Worm (Caenorhabditis elegans) whole organism, young adult: ENCODE data around the gene bath-39.

Experiments used
- B0261.1 ChIP-seq: sonication (generic microtip); optimal IDR thresholded peaks from 2 replicates; lab custom pipeline; 2016; ENCODE audit warnings: mild to moderate bottlenecking, missing genetic modification characterization, moderate library complexity, missing compliant biosample characterization
- F22D6.2 ChIP-seq: sonication (generic microtip); optimal IDR thresholded peaks from 2 replicates; lab custom pipeline; 2016; ENCODE audit warnings: mild to moderate bottlenecking, missing genetic modification characterization, missing compliant biosample characterization
- F33H1.4 ChIP-seq: fragments of 200-800 bp; sonication (Bioruptor generic); IDR thresholded peaks from 2 replicates; pipeline ENCODE4 v1.3.6; 2022; ENCODE audit warnings: missing genetic modification reagents, missing genetic modification characterization, missing compliant biosample characterization
- F55B11.4 ChIP-seq: sonication (generic microtip); optimal IDR thresholded peaks from 2 replicates; lab custom pipeline; 2016; ENCODE audit warnings: missing compliant biosample characterization, missing genetic modification characterization, borderline replicate concordance; ENCODE audit not compliant: insufficient read depth
- attf-5 ChIP-seq: fragments of 200-800 bp; sonication (Bioruptor generic); optimal IDR thresholded peaks from 2 replicates; lab custom pipeline; 2018; ENCODE audit warnings: mild to moderate bottlenecking, missing genetic modification characterization, missing compliant biosample characterization
- die-1 ChIP-seq: sonication (generic microtip); optimal IDR thresholded peaks from 2 replicates; lab custom pipeline; 2016; ENCODE audit warnings: missing genotype, mild to moderate bottlenecking, missing genetic modification characterization, missing compliant biosample characterization
- hsf-1 ChIP-seq: fragments of 200-800 bp; sonication (Bioruptor generic); IDR thresholded peaks from 2 replicates; pipeline ENCODE4 v1.3.6; 2022; ENCODE audit warnings: missing genetic modification reagents, missing genetic modification characterization, missing compliant biosample characterization
- lsy-27 ChIP-seq: sonication (generic microtip); optimal IDR thresholded peaks from 2 replicates; lab custom pipeline; 2017; ENCODE audit warnings: missing genetic modification characterization, mild to moderate bottlenecking, missing compliant biosample characterization, antibody characterized with exemption, missing genotype, borderline replicate concordance; ENCODE audit not compliant: insufficient read depth
- nfya-2 ChIP-seq: fragments of 200-800 bp; sonication (Bioruptor generic); IDR thresholded peaks from 2 replicates; pipeline ENCODE4 v1.3.6; 2022; ENCODE audit warnings: missing genetic modification reagents, missing genetic modification characterization, missing compliant biosample characterization
- snpc-1.3 ChIP-seq: sonication (generic microtip); optimal IDR thresholded peaks from 2 replicates; lab custom pipeline; 2017; ENCODE audit warnings: missing genetic modification characterization, mild to moderate bottlenecking, missing compliant biosample characterization, antibody characterized with exemption, moderate library complexity, missing genotype, missing genetic modification reagents; ENCODE audit not compliant: insufficient read depth
- unc-62 ChIP-seq: fragments of 150-350 bp; optimal IDR thresholded peaks from 2 replicates; lab custom pipeline; 2014; ENCODE audit warnings: missing biosample characterization, missing genetic modification reagents, missing genetic modification characterization

DNA sequence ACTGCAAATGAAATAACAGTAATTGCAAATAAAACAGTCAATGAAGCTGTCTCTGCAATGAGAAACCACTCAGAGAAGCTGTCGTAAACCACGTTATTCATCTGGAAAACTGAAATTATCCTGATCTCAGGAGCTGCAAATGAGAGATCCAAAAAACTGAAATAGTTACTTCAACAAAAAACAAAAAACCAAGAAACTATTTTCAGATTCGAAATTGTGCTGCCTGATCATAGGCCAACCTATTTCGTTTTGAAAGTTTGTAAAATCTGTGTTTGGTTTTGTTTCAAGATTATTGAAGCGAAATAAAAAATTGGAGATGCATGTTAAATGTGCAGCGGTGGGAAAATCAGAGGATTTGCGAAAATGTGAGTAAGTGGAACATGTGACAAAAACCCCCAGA is 38.6 kb upstream of the bath-39 start, which contains the start of gene srv-8:
- TF ChIP-seq nfya-2 (GFP tag; lab: Robert Waterston, UW) (no peak), lsy-27 (tag; lab: Kevin White, UChicago) (no peak), snpc-1.3 (tag; lab: Kevin White, UChicago) (no peak), F22D6.2 (no peak), F55B11.4 (tag; lab: Kevin White, UChicago) (no peak), attf-5 (GFP tag; lab: Kevin White, UChicago) (no peak), hsf-1 (GFP tag; lab: Robert Waterston, UW) (no peak), F33H1.4 (GFP tag; lab: Robert Waterston, UW) (no peak), die-1 (no peak), B0261.1 (tag; lab: Kevin White, UChicago) (no peak), unc-62 (no peak)
